6 worm cellular contexts compared by ENCODE assay signal in genomic region chrIV:9676535-9676934, ce11.
A peak's percentile ranks its signal among the peaks of the same experiment; 100 is the strongest.
TF ChIP-seq lines count a peak whose summit lies in the region.

No protein-coding gene starts in this region.

TF ChIP-seq in whole organism, L1 larva, 84 proteins besides CTCF, POLR2A, EP300 and RAD21 (continues in another document):
- TF ChIP-seq unc-62 (GFP tag; optimal IDR thresholded peaks at IDR 0.05; lab: Kevin White, UChicago) (no peak), nhr-237 (tag; optimal IDR thresholded peaks at IDR 0.05; lab: Kevin White, UChicago) (no peak), snpc-4 (tag; optimal IDR thresholded peaks at IDR 0.05; lab: Kevin White, UChicago) (no peak), xbp-1 (tag; optimal IDR thresholded peaks at IDR 0.05; lab: Kevin White, UChicago) (no peak), lsy-2 (tag; optimal IDR thresholded peaks at IDR 0.05; lab: Kevin White, UChicago) (no peak), lin-35 (GFP tag; optimal IDR thresholded peaks at IDR 0.05; lab: Kevin White, UChicago) (peak in 1 of 2 experiments; percentile 58), irx-1 (tag; optimal IDR thresholded peaks at IDR 0.05; lab: Kevin White, UChicago) (no peak), ztf-4 (tag; optimal IDR thresholded peaks at IDR 0.05; lab: Kevin White, UChicago) (no peak), alr-1 (tag; optimal IDR thresholded peaks at IDR 0.05; lab: Kevin White, UChicago; ENCODE audit: borderline replicate concordance) (no peak), elt-2 (tag; optimal IDR thresholded peaks at IDR 0.05; lab: Kevin White, UChicago) (peak; percentile 76), snu-23 (GFP tag; optimal IDR thresholded peaks at IDR 0.05; lab: Kevin White, UChicago) (peak; percentile 0), ces-1 (GFP tag; optimal IDR thresholded peaks at IDR 0.05; lab: Kevin White, UChicago) (no peak), nhr-90 (tag; optimal IDR thresholded peaks at IDR 0.05; lab: Kevin White, UChicago; ENCODE audit: poor library complexity) (peak; percentile 38), dpl-1 (GFP tag; optimal IDR thresholded peaks at IDR 0.05; lab: Kevin White, UChicago) (no peak), ets-5 (GFP tag; IDR thresholded peaks at IDR 0.05; lab: Robert Waterston, UW) (no peak)

TF ChIP-seq in whole organism, L2 larva, 48 proteins besides CTCF, POLR2A, EP300 and RAD21 (continues in another document):
- TF ChIP-seq elt-3 (tag; optimal IDR thresholded peaks at IDR 0.05; lab: Kevin White, UChicago), result no peak
- TF ChIP-seq ztf-4 (tag; optimal IDR thresholded peaks at IDR 0.05; lab: Kevin White, UChicago), result no peak
- TF ChIP-seq elt-1 (tag; optimal IDR thresholded peaks at IDR 0.05; lab: Kevin White, UChicago), result no peak
- TF ChIP-seq gmeb-1 (tag; optimal IDR thresholded peaks at IDR 0.05; lab: Kevin White, UChicago), result peak; percentile 13
- TF ChIP-seq peb-1 (tag; optimal IDR thresholded peaks at IDR 0.05; lab: Kevin White, UChicago), result no peak
- TF ChIP-seq lin-39 (tag; optimal IDR thresholded peaks at IDR 0.05; lab: Kevin White, UChicago), result no peak
- no peak for TF ChIP-seq blmp-1 (tag; optimal IDR thresholded peaks at IDR 0.05; lab: Kevin White, UChicago; ENCODE audit: insufficient read depth)
- TF ChIP-seq mab-5 (tag; optimal IDR thresholded peaks at IDR 0.05; lab: Kevin White, UChicago), result no peak
- no peak for TF ChIP-seq alr-1 (tag; optimal IDR thresholded peaks at IDR 0.05; lab: Kevin White, UChicago)
- TF ChIP-seq zag-1 (tag; optimal IDR thresholded peaks at IDR 0.05; lab: Kevin White, UChicago), result no peak
- TF ChIP-seq ztf-11 (tag; optimal IDR thresholded peaks at IDR 0.05; lab: Kevin White, UChicago), result no peak
- TF ChIP-seq nhr-23 (tag; optimal IDR thresholded peaks at IDR 0.05; lab: Kevin White, UChicago), result no peak
- no peak for TF ChIP-seq ztf-1 (GFP tag; conservative IDR thresholded peaks at IDR 0.05; lab: Robert Waterston, UW)
- TF ChIP-seq nhr-12 (tag; optimal IDR thresholded peaks at IDR 0.05; lab: Kevin White, UChicago), result no peak
- no peak for TF ChIP-seq nhr-6 (tag; optimal IDR thresholded peaks at IDR 0.05; lab: Kevin White, UChicago)
- TF ChIP-seq nhr-21 (tag; optimal IDR thresholded peaks at IDR 0.05; lab: Kevin White, UChicago), result no peak
- TF ChIP-seq nhr-10 (tag; optimal IDR thresholded peaks at IDR 0.05; lab: Kevin White, UChicago), result no peak

TF ChIP-seq in whole organism, L3 larva, 47 proteins besides CTCF, POLR2A, EP300 and RAD21:
- TF ChIP-seq pha-4 (tag; optimal IDR thresholded peaks at IDR 0.05; lab: Kevin White, UChicago) (peak; percentile 54), elt-2 (tag; optimal IDR thresholded peaks at IDR 0.05; lab: Kevin White, UChicago) (peak; percentile 94), pqm-1 (tag; optimal IDR thresholded peaks at IDR 0.05; lab: Kevin White, UChicago) (peak; percentile 96), hmg-11 (tag; optimal IDR thresholded peaks at IDR 0.05; lab: Kevin White, UChicago) (no peak)

TF ChIP-seq in whole organism, L4 larva, 104 proteins besides CTCF, POLR2A, EP300 and RAD21 (continues in another document):
- TF ChIP-seq mxl-2 (GFP tag; conservative IDR thresholded peaks at IDR 0.05; lab: Robert Waterston, UW), result no peak
- no peak for TF ChIP-seq rbr-2 (tag; optimal IDR thresholded peaks at IDR 0.05; lab: Kevin White, UChicago)
- peak; percentile 58 for TF ChIP-seq hlh-30 (tag; optimal IDR thresholded peaks at IDR 0.05; lab: Kevin White, UChicago; ENCODE audit: insufficient read depth)
- no peak for TF ChIP-seq aly-2 (tag; optimal IDR thresholded peaks at IDR 0.05; lab: Kevin White, UChicago)
- TF ChIP-seq hlh-11 (tag; optimal IDR thresholded peaks at IDR 0.05; lab: Kevin White, UChicago), result peak; percentile 75
- TF ChIP-seq lir-3 (tag; optimal IDR thresholded peaks at IDR 0.05; lab: Kevin White, UChicago), result no peak
- peak; percentile 95 for TF ChIP-seq nhr-28 (tag; optimal IDR thresholded peaks at IDR 0.05; lab: Kevin White, UChicago)
- no peak for TF ChIP-seq dmd-8 (GFP tag; IDR thresholded peaks at IDR 0.05; lab: Robert Waterston, UW)
- TF ChIP-seq pha-4 (GFP tag; IDR thresholded peaks at IDR 0.05; lab: Robert Waterston, UW), result no peak
- TF ChIP-seq pha-4 (tag; optimal IDR thresholded peaks at IDR 0.05; lab: Kevin White, UChicago), result no peak
- TF ChIP-seq skn-1 (tag; optimal IDR thresholded peaks at IDR 0.05; lab: Kevin White, UChicago), result no peak
- no peak for TF ChIP-seq zag-1 (tag; optimal IDR thresholded peaks at IDR 0.05; lab: Kevin White, UChicago)
- peak; percentile 7 for TF ChIP-seq mxl-3 (GFP tag; optimal IDR thresholded peaks at IDR 0.05; lab: Kevin White, UChicago)
- TF ChIP-seq lin-13 (GFP tag; optimal IDR thresholded peaks at IDR 0.05; lab: Kevin White, UChicago), result no peak
- TF ChIP-seq daf-19 (GFP tag; conservative IDR thresholded peaks at IDR 0.05; lab: Robert Waterston, UW), result no peak
- TF ChIP-seq daf-8 (GFP tag; IDR thresholded peaks at IDR 0.05; lab: Robert Waterston, UW), result no peak
- TF ChIP-seq lin-39 (tag; optimal IDR thresholded peaks at IDR 0.05; lab: Kevin White, UChicago), result no peak
- TF ChIP-seq egl-27 (tag; optimal IDR thresholded peaks at IDR 0.05; lab: Kevin White, UChicago), result no peak
- peak; percentile 27 for TF ChIP-seq nhr-48 (tag; optimal IDR thresholded peaks at IDR 0.05; lab: Kevin White, UChicago)
- no peak for TF ChIP-seq nhr-111 (GFP tag; optimal IDR thresholded peaks at IDR 0.05; lab: Kevin White, UChicago)
- TF ChIP-seq lin-38 (GFP tag; IDR thresholded peaks at IDR 0.05; lab: Robert Waterston, UW), result no peak

TF ChIP-seq in whole organism, late embryonic, 69 proteins besides CTCF, POLR2A, EP300 and RAD21:
- TF ChIP-seq che-1 (tag; optimal IDR thresholded peaks at IDR 0.05; lab: Kevin White, UChicago), result no peak
- peak; percentile 34 for TF ChIP-seq elt-2 (tag; optimal IDR thresholded peaks at IDR 0.05; lab: Kevin White, UChicago)

TF ChIP-seq in whole organism, young adult, 124 proteins besides CTCF, POLR2A, EP300 and RAD21:
- 0 out of 2 replicates have a peak, but pooled peaks have one; percentile 25 for TF ChIP-seq nfyb-1 (GFP tag; IDR thresholded peaks at IDR 0.05; lab: Robert Waterston, UW)
- no peak for TF ChIP-seq cebp-1 (GFP tag; IDR thresholded peaks at IDR 0.05; lab: Robert Waterston, UW)
- TF ChIP-seq cebp-1 (tag; optimal IDR thresholded peaks at IDR 0.05; lab: Kevin White, UChicago), result peak; percentile 9
- TF ChIP-seq dpl-1 (GFP tag; optimal IDR thresholded peaks at IDR 0.05; lab: Kevin White, UChicago), result no peak
- peak; percentile 56 for TF ChIP-seq nhr-80 (tag; optimal IDR thresholded peaks at IDR 0.05; lab: Kevin White, UChicago)
- no peak for TF ChIP-seq F57A8.1 (GFP tag; optimal IDR thresholded peaks at IDR 0.05; lab: Kevin White, UChicago)
